Worm (Caenorhabditis elegans) whole organism, early embryonic: ENCODE results near the gene gipc-1.

Experiments
- B0310.2 ChIP-seq: sonication (generic microtip); optimal IDR thresholded peaks from 2 replicates; lab custom pipeline; 2016; ENCODE audit warnings: mild to moderate bottlenecking, missing genetic modification characterization, missing compliant biosample characterization
- F13C5.2 ChIP-seq: sonication (generic microtip); optimal IDR thresholded peaks from 2 replicates; lab custom pipeline; 2017; ENCODE audit warnings: mild to moderate bottlenecking, missing genetic modification characterization, inconsistent platforms, missing compliant biosample characterization
- aly-1 ChIP-seq: sonication (generic microtip); optimal IDR thresholded peaks from 2 replicates; lab custom pipeline; 2016; ENCODE audit warnings: missing genetic modification characterization, missing compliant biosample characterization
- ama-1 ChIP-seq: fragments of 150-350 bp; optimal IDR thresholded peaks from 2 replicates; lab custom pipeline; 2014
- ceh-13 ChIP-seq: fragments of 200-800 bp; sonication (Bioruptor generic); optimal IDR thresholded peaks from 2 replicates; lab custom pipeline; 2018; ENCODE audit warnings: mild to moderate bottlenecking, missing genetic modification characterization, missing compliant biosample characterization
- ceh-36 ChIP-seq: sonication (generic microtip); optimal IDR thresholded peaks from 2 replicates; lab custom pipeline; 2016; ENCODE audit warnings: missing genetic modification characterization, inconsistent platforms, missing compliant biosample characterization
- ets-7 ChIP-seq: sonication (generic microtip); optimal IDR thresholded peaks from 2 replicates; lab custom pipeline; 2016; ENCODE audit warnings: missing genotype, missing genetic modification characterization, missing compliant biosample characterization
- flt-1 ChIP-seq: fragments of 200-800 bp; sonication (Bioruptor generic); IDR thresholded peaks from 2 replicates; pipeline ENCODE4 v1.3.6; 2022; ENCODE audit warnings: missing genetic modification characterization, missing compliant biosample characterization
- hmbx-1 ChIP-seq: sonication (generic microtip); optimal IDR thresholded peaks from 2 replicates; lab custom pipeline; 2016; ENCODE audit warnings: mild to moderate bottlenecking, missing genetic modification characterization, missing compliant biosample characterization
- hmg-4 ChIP-seq: fragments of 200-800 bp; sonication (Bioruptor generic); optimal IDR thresholded peaks from 2 replicates; lab custom pipeline; 2018; ENCODE audit warnings: mild to moderate bottlenecking, missing genetic modification characterization, missing compliant biosample characterization
- hnd-1 ChIP-seq: sonication (generic microtip); optimal IDR thresholded peaks from 2 replicates; lab custom pipeline; 2016; ENCODE audit warnings: missing genetic modification characterization, missing compliant biosample characterization
- pes-1 ChIP-seq: fragments of 200-800 bp; sonication (Bioruptor generic); IDR thresholded peaks from 2 replicates; pipeline ENCODE4 v1.3.6; 2022; ENCODE audit warnings: missing genetic modification reagents, missing genetic modification characterization, missing compliant biosample characterization
- scrt-1 ChIP-seq: fragments of 200-800 bp; sonication (Bioruptor generic); IDR thresholded peaks from 2 replicates; pipeline ENCODE4 v1.3.6; 2022; ENCODE audit warnings: missing genetic modification characterization, missing compliant biosample characterization
- sea-1 ChIP-seq: fragments of 200-800 bp; sonication (Bioruptor generic); conservative IDR thresholded peaks from 2 replicates; pipeline ENCODE4 v1.3.6; 2022; ENCODE audit warnings: missing genetic modification characterization, missing compliant biosample characterization
- tbx-11 ChIP-seq: fragments of 200-800 bp; sonication (Bioruptor generic); IDR thresholded peaks from 2 replicates; pipeline ENCODE4 v1.3.6; 2022; ENCODE audit warnings: missing genetic modification characterization, missing compliant biosample characterization
- tbx-37 ChIP-seq: fragments of 200-800 bp; sonication (Bioruptor generic); conservative IDR thresholded peaks from 2 replicates; pipeline ENCODE4 v1.3.6; 2022; ENCODE audit warnings: missing genetic modification reagents, missing genetic modification characterization, missing compliant biosample characterization
- tra-4 ChIP-seq: sonication (generic microtip); optimal IDR thresholded peaks from 2 replicates; lab custom pipeline; 2017; ENCODE audit warnings: missing genetic modification characterization, missing compliant biosample characterization

The gipc-1 gene

ce11 chrIII:4870478-4870877, at the start of gene gipc-1:
Gene gipc-1, plus strand, starts transcription at chrIII:4870778.
- no peak for TF ChIP-seq tbx-37 (GFP tag; lab: Robert Waterston, UW)
- no peak for TF ChIP-seq ceh-36
- no peak for TF ChIP-seq hmg-4 (GFP tag; lab: Kevin White, UChicago)
- no peak for TF ChIP-seq pes-1 (GFP tag; lab: Robert Waterston, UW)
- no peak for TF ChIP-seq hmbx-1
- no peak for TF ChIP-seq aly-1 (tag; lab: Kevin White, UChicago)
- TF ChIP-seq tbx-11: no peak
- no peak for TF ChIP-seq F13C5.2 (tag; lab: Kevin White, UChicago)
- no peak for TF ChIP-seq ama-1 (lab: Kevin White, UChicago)
- TF ChIP-seq ceh-13 (GFP tag; lab: Kevin White, UChicago): no peak
- no peak for TF ChIP-seq hnd-1 (tag; lab: Kevin White, UChicago)
- no peak for TF ChIP-seq sea-1 (GFP tag; lab: Robert Waterston, UW)
- no peak for TF ChIP-seq scrt-1 (GFP tag; lab: Robert Waterston, UW)
- no peak for TF ChIP-seq tra-4 (tag; lab: Kevin White, UChicago)
- TF ChIP-seq B0310.2 (tag; lab: Kevin White, UChicago): no peak
- no peak for TF ChIP-seq ets-7
- TF ChIP-seq flt-1 (GFP tag; lab: Robert Waterston, UW): no peak

- TF ChIP-seq B0310.2 (tag; lab: Kevin White, UChicago): no peak
- TF ChIP-seq tbx-11: no peak
- TF ChIP-seq pes-1 (GFP tag; lab: Robert Waterston, UW): no peak
- no peak for TF ChIP-seq sea-1 (GFP tag; lab: Robert Waterston, UW)
- no peak for TF ChIP-seq ceh-36
- TF ChIP-seq tbx-37 (GFP tag; lab: Robert Waterston, UW): no peak
- TF ChIP-seq scrt-1 (GFP tag; lab: Robert Waterston, UW): no peak
- no peak for TF ChIP-seq ceh-13 (GFP tag; lab: Kevin White, UChicago)
- no peak for TF ChIP-seq hmbx-1
- TF ChIP-seq ama-1 (lab: Kevin White, UChicago): no peak
- no peak for TF ChIP-seq F13C5.2 (tag; lab: Kevin White, UChicago)
- TF ChIP-seq ets-7: no peak
- no peak for TF ChIP-seq aly-1 (tag; lab: Kevin White, UChicago)
- no peak for TF ChIP-seq hmg-4 (GFP tag; lab: Kevin White, UChicago)
- TF ChIP-seq hnd-1 (tag; lab: Kevin White, UChicago): no peak
- no peak for TF ChIP-seq tra-4 (tag; lab: Kevin White, UChicago)
- no peak for TF ChIP-seq flt-1 (GFP tag; lab: Robert Waterston, UW)
These were observed 48.4 kb upstream of the gipc-1 start, which contains the start of gene F26A1.8 for ce11 chrIII:4822140-4822539. Gene F26A1.8, minus strand, starts transcription at chrIII:4822240.

ce11 chrIII:4826606-4827005, 44.0 kb upstream of the gipc-1 start, which contains the start of gene F26A1.3:
Gene F26A1.3, plus strand, starts transcription at chrIII:4826906.
- TF ChIP-seq aly-1 (tag; lab: Kevin White, UChicago) (no peak), ets-7 (no peak), tbx-11 (no peak), pes-1 (GFP tag; lab: Robert Waterston, UW) (no peak), ama-1 (lab: Kevin White, UChicago) (no peak), tbx-37 (GFP tag; lab: Robert Waterston, UW) (no peak), hmbx-1 (no peak), tra-4 (tag; lab: Kevin White, UChicago) (no peak), ceh-13 (GFP tag; lab: Kevin White, UChicago) (no peak), flt-1 (GFP tag; lab: Robert Waterston, UW) (no peak), ceh-36 (no peak), scrt-1 (GFP tag; lab: Robert Waterston, UW) (no peak), F13C5.2 (tag; lab: Kevin White, UChicago) (no peak), sea-1 (GFP tag; lab: Robert Waterston, UW) (no peak), B0310.2 (tag; lab: Kevin White, UChicago) (no peak), hmg-4 (GFP tag; lab: Kevin White, UChicago) (no peak)

- TF ChIP-seq flt-1 (GFP tag; lab: Robert Waterston, UW): no peak
- no peak for TF ChIP-seq aly-1 (tag; lab: Kevin White, UChicago)
- TF ChIP-seq tra-4 (tag; lab: Kevin White, UChicago): no peak
- TF ChIP-seq ceh-36: no peak
- TF ChIP-seq B0310.2 (tag; lab: Kevin White, UChicago): no peak
- no peak for TF ChIP-seq hmg-4 (GFP tag; lab: Kevin White, UChicago)
- no peak for TF ChIP-seq ceh-13 (GFP tag; lab: Kevin White, UChicago)
- TF ChIP-seq tbx-11: no peak
- no peak for TF ChIP-seq F13C5.2 (tag; lab: Kevin White, UChicago)
- TF ChIP-seq tbx-37 (GFP tag; lab: Robert Waterston, UW): no peak
- TF ChIP-seq ets-7: no peak
- no peak for TF ChIP-seq hnd-1 (tag; lab: Kevin White, UChicago)
- no peak for TF ChIP-seq hmbx-1
- TF ChIP-seq scrt-1 (GFP tag; lab: Robert Waterston, UW): no peak
- no peak for TF ChIP-seq sea-1 (GFP tag; lab: Robert Waterston, UW)
- no peak for TF ChIP-seq pes-1 (GFP tag; lab: Robert Waterston, UW)
These were observed 41.1 kb upstream of the gipc-1 start, which contains the start of gene F26A1.9 for ce11 chrIII:4829440-4829839. Gene F26A1.9, minus strand, starts transcription at chrIII:4829540.

- TF ChIP-seq scrt-1 (GFP tag; lab: Robert Waterston, UW) (no peak), ama-1 (lab: Kevin White, UChicago) (no peak), hnd-1 (tag; lab: Kevin White, UChicago) (no peak), hmg-4 (GFP tag; lab: Kevin White, UChicago) (no peak), tbx-37 (GFP tag; lab: Robert Waterston, UW) (no peak), hmbx-1 (no peak), ets-7 (no peak), sea-1 (GFP tag; lab: Robert Waterston, UW) (no peak), aly-1 (tag; lab: Kevin White, UChicago) (no peak), B0310.2 (tag; lab: Kevin White, UChicago) (no peak), pes-1 (GFP tag; lab: Robert Waterston, UW) (no peak), tbx-11 (no peak), ceh-36 (no peak), tra-4 (tag; lab: Kevin White, UChicago) (no peak), flt-1 (GFP tag; lab: Robert Waterston, UW) (no peak), ceh-13 (GFP tag; lab: Kevin White, UChicago) (no peak)
These were observed 40.4 kb upstream of the gipc-1 start, which contains the start of gene nspd-9 for ce11 chrIII:4830207-4830606. Gene nspd-9, minus strand, starts transcription at chrIII:4830307.

- TF ChIP-seq tbx-11 (no peak), hmg-4 (GFP tag; lab: Kevin White, UChicago) (no peak), hnd-1 (tag; lab: Kevin White, UChicago) (no peak), pes-1 (GFP tag; lab: Robert Waterston, UW) (no peak), F13C5.2 (tag; lab: Kevin White, UChicago) (no peak), ets-7 (no peak), scrt-1 (GFP tag; lab: Robert Waterston, UW) (no peak), ceh-36 (no peak), sea-1 (GFP tag; lab: Robert Waterston, UW) (no peak), flt-1 (GFP tag; lab: Robert Waterston, UW) (no peak), tra-4 (tag; lab: Kevin White, UChicago) (no peak), tbx-37 (GFP tag; lab: Robert Waterston, UW) (no peak), ama-1 (lab: Kevin White, UChicago) (no peak), B0310.2 (tag; lab: Kevin White, UChicago) (no peak)
These were observed 33.1 kb upstream of the gipc-1 start, which contains the start of the genes acbp-7 and F26A1.19 for ce11 chrIII:4837429-4837828. Gene acbp-7, plus strand, starts transcription at chrIII:4837729. Gene F26A1.19, plus strand, starts transcription at chrIII:4837731.
